Fruit fly (Drosophila melanogaster) whole organism, prepupa: Measurements from ENCODE around the gene CG11263.

Experiments used
- Hr39 ChIP-seq: fragments of 200-800 bp; sonication (Bioruptor generic); optimal IDR thresholded peaks from 2 replicates; lab custom pipeline; 2016; ENCODE audit warnings: missing biosample characterization, missing genetic modification characterization
- svp ChIP-seq: fragments of 200-800 bp; sonication (Bioruptor generic); peaks from one replicate; lab custom pipeline; 2016; ENCODE audit warnings: missing biosample characterization, missing genetic modification characterization
- topi ChIP-seq: fragments of 200-800 bp; sonication (Bioruptor generic); optimal IDR thresholded peaks from 3 replicates; lab custom pipeline; 2016; ENCODE audit warnings: missing biosample characterization, missing genetic modification characterization

dm6 chr3L:13014693-13015092, 8.1 kb downstream of the CG11263 start:
- TF ChIP-seq topi (GFP tag; lab: Kevin White, UChicago) (no peak), svp (GFP tag; lab: Kevin White, UChicago) (peak; percentile 67), Hr39 (no peak)
